Worm (Caenorhabditis elegans) whole organism, young adult: ENCODE data around the gene gldi-8.

Experiments used
- C17E4.6 ChIP-seq: fragments of 200-800 bp; sonication (Bioruptor generic); IDR thresholded peaks from 2 replicates; pipeline ENCODE4 v1.3.6; 2022; ENCODE audit warnings: missing genetic modification reagents, missing genetic modification characterization, missing compliant biosample characterization
- D2030.7 ChIP-seq: fragments of 200-800 bp; sonication (Bioruptor generic); IDR thresholded peaks from 2 replicates; pipeline ENCODE4 v1.3.6; 2022; ENCODE audit warnings: missing genetic modification reagents, missing genetic modification characterization, missing compliant biosample characterization
- F33H1.4 ChIP-seq: fragments of 200-800 bp; sonication (Bioruptor generic); IDR thresholded peaks from 2 replicates; pipeline ENCODE4 v1.3.6; 2022; ENCODE audit warnings: missing genetic modification reagents, missing genetic modification characterization, missing compliant biosample characterization
- K11D2.4 ChIP-seq: fragments of 200-800 bp; sonication (Bioruptor generic); IDR thresholded peaks from 2 replicates; pipeline ENCODE4 v1.3.6; 2022; ENCODE audit warnings: missing genetic modification reagents, missing genetic modification characterization, missing compliant biosample characterization
- Y53G8AR.9 ChIP-seq: fragments of 200-800 bp; sonication (Bioruptor generic); conservative IDR thresholded peaks from 2 replicates; pipeline ENCODE4 v1.3.6; 2022; ENCODE audit warnings: missing genetic modification reagents, missing genetic modification characterization, missing compliant biosample characterization
- Y79H2A.3 ChIP-seq: fragments of 200-800 bp; sonication (Bioruptor generic); conservative IDR thresholded peaks from 2 replicates; pipeline ENCODE4 v1.3.6; 2022; ENCODE audit warnings: missing genetic modification reagents, missing genetic modification characterization, missing compliant biosample characterization
- ZK185.1 ChIP-seq: sonication (generic microtip); optimal IDR thresholded peaks from 2 replicates; lab custom pipeline; 2016; ENCODE audit warnings: mild to moderate bottlenecking, missing genetic modification characterization, missing compliant biosample characterization; ENCODE audit not compliant: poor library complexity, severe bottlenecking
- attf-5 ChIP-seq: fragments of 200-800 bp; sonication (Bioruptor generic); optimal IDR thresholded peaks from 2 replicates; lab custom pipeline; 2018; ENCODE audit warnings: mild to moderate bottlenecking, missing genetic modification characterization, missing compliant biosample characterization
- ceh-27 ChIP-seq: fragments of 200-800 bp; sonication (Bioruptor generic); optimal IDR thresholded peaks from 2 replicates; lab custom pipeline; 2018; ENCODE audit warnings: mild to moderate bottlenecking, missing genetic modification characterization, moderate library complexity, missing compliant biosample characterization
- ceh-40 ChIP-seq: fragments of 200-800 bp; sonication (Bioruptor generic); IDR thresholded peaks from 2 replicates; pipeline ENCODE4 v1.3.6; 2022; ENCODE audit warnings: missing genetic modification characterization, missing compliant biosample characterization
- ceh-58 ChIP-seq: fragments of 200-800 bp; sonication (Bioruptor generic); IDR thresholded peaks from 2 replicates; pipeline ENCODE4 v1.3.6; 2022; ENCODE audit warnings: missing genetic modification characterization, missing compliant biosample characterization
- ceh-91 ChIP-seq: fragments of 200-800 bp; sonication (Bioruptor generic); IDR thresholded peaks from 2 replicates; pipeline ENCODE4 v1.3.6; 2022; ENCODE audit warnings: missing genetic modification reagents, missing genetic modification characterization, missing compliant biosample characterization
- chd-7 ChIP-seq: sonication (generic microtip); optimal IDR thresholded peaks from 2 replicates; lab custom pipeline; 2016; ENCODE audit warnings: mild to moderate bottlenecking, missing genetic modification characterization, moderate library complexity, missing compliant biosample characterization
- dpl-1 ChIP-seq: fragments of 150-350 bp; optimal IDR thresholded peaks from 2 replicates; lab custom pipeline; 2014; ENCODE audit warnings: missing biosample characterization, missing genetic modification reagents, missing genetic modification characterization
- efl-1 ChIP-seq: fragments of 150-350 bp; optimal IDR thresholded peaks from 2 replicates; lab custom pipeline; 2014; ENCODE audit warnings: missing biosample characterization, missing genetic modification reagents, missing genetic modification characterization
- egrh-3 ChIP-seq: fragments of 200-800 bp; sonication (Bioruptor generic); IDR thresholded peaks from 2 replicates; pipeline ENCODE4 v1.3.6; 2022; ENCODE audit warnings: missing genetic modification reagents, missing genetic modification characterization, missing compliant biosample characterization
- ekl-4 ChIP-seq: fragments of 200-800 bp; sonication (Bioruptor generic); IDR thresholded peaks from 2 replicates; pipeline ENCODE4 v1.3.6; 2022; ENCODE audit warnings: missing genetic modification reagents, missing genetic modification characterization, missing compliant biosample characterization
- ets-4 ChIP-seq: fragments of 200-800 bp; sonication (Bioruptor generic); optimal IDR thresholded peaks from 2 replicates; lab custom pipeline; 2018; ENCODE audit warnings: mild to moderate bottlenecking, missing genetic modification characterization, missing compliant biosample characterization
- hmg-20 ChIP-seq: fragments of 200-800 bp; sonication (Bioruptor generic); IDR thresholded peaks from 2 replicates; pipeline ENCODE4 v1.3.6; 2022; ENCODE audit warnings: missing genetic modification reagents, missing genetic modification characterization, missing compliant biosample characterization
- lin-35 ChIP-seq, 3 experiments: fragments of 150-350 bp in 2 of 3; sonication (generic microtip) in 1 of 3; optimal IDR thresholded peaks; 2 replicates each; lab custom pipeline; 2014 to 2018; ENCODE audit warnings: missing biosample characterization in 3 of 3, missing genetic modification characterization in 3 of 3, missing genetic modification reagents in 3 of 3
- lin-54 ChIP-seq: fragments of 200-800 bp; sonication (Bioruptor generic); optimal IDR thresholded peaks from 2 replicates; lab custom pipeline; 2018; ENCODE audit warnings: mild to moderate bottlenecking, missing genetic modification characterization, missing compliant biosample characterization
- lsl-1 ChIP-seq: fragments of 200-800 bp; sonication (Bioruptor generic); optimal IDR thresholded peaks from 2 replicates; lab custom pipeline; 2018; ENCODE audit warnings: mild to moderate bottlenecking, missing genetic modification characterization, moderate library complexity, missing compliant biosample characterization
- madf-10 ChIP-seq: sonication (generic microtip); optimal IDR thresholded peaks from 2 replicates; lab custom pipeline; 2016; ENCODE audit warnings: mild to moderate bottlenecking, missing genetic modification characterization, missing compliant biosample characterization
- madf-3 ChIP-seq: fragments of 200-800 bp; sonication (Bioruptor generic); IDR thresholded peaks from 2 replicates; pipeline ENCODE4 v1.3.6; 2022; ENCODE audit warnings: missing genetic modification reagents, missing genetic modification characterization, missing compliant biosample characterization
- madf-6 ChIP-seq: fragments of 200-800 bp; sonication (Bioruptor generic); IDR thresholded peaks from 2 replicates; pipeline ENCODE4 v1.3.6; 2022; ENCODE audit warnings: missing genetic modification reagents, missing genetic modification characterization, missing compliant biosample characterization
- madf-8 ChIP-seq: fragments of 200-800 bp; sonication (Bioruptor generic); conservative IDR thresholded peaks from 2 replicates; pipeline ENCODE4 v1.3.6; 2022; ENCODE audit warnings: missing genetic modification reagents, missing genetic modification characterization, missing compliant biosample characterization
- mcd-1 ChIP-seq: fragments of 200-800 bp; sonication (Bioruptor generic); IDR thresholded peaks from 2 replicates; pipeline ENCODE4 v1.3.6; 2022; ENCODE audit warnings: missing genetic modification reagents, missing genetic modification characterization, missing compliant biosample characterization
- nfyb-1 ChIP-seq: fragments of 200-800 bp; sonication (Bioruptor generic); IDR thresholded peaks from 2 replicates; pipeline ENCODE4 v1.3.6; 2022; ENCODE audit warnings: missing genetic modification reagents, missing genetic modification characterization, missing compliant biosample characterization
- nhr-179 ChIP-seq: sonication (generic microtip); optimal IDR thresholded peaks from 2 replicates; lab custom pipeline; 2016; ENCODE audit warnings: mild to moderate bottlenecking, missing genetic modification characterization, missing compliant biosample characterization
- nhr-80 ChIP-seq: sonication (generic microtip); optimal IDR thresholded peaks from 2 replicates; lab custom pipeline; 2016; ENCODE audit warnings: missing genetic modification characterization, missing compliant biosample characterization
- nhr-90 ChIP-seq: sonication (generic microtip); optimal IDR thresholded peaks from 2 replicates; lab custom pipeline; 2016; ENCODE audit warnings: missing genotype, mild to moderate bottlenecking, missing genetic modification characterization, missing compliant biosample characterization
- pbrm-1 ChIP-seq: fragments of 200-800 bp; sonication (Bioruptor generic); IDR thresholded peaks from 2 replicates; pipeline ENCODE4 v1.3.6; 2022; ENCODE audit warnings: missing genetic modification reagents, missing genetic modification characterization, missing compliant biosample characterization
- pha-4 ChIP-seq: fragments of 150-350 bp; sonication (generic microtip); optimal IDR thresholded peaks from 2 replicates; lab custom pipeline; 2014; ENCODE audit warnings: missing biosample characterization, missing genetic modification reagents, missing genetic modification characterization
- sea-2 ChIP-seq: fragments of 200-800 bp; sonication (Bioruptor generic); IDR thresholded peaks from 2 replicates; pipeline ENCODE4 v1.3.6; 2022; ENCODE audit warnings: missing genetic modification characterization, missing compliant biosample characterization
- snpc-1.1 ChIP-seq: sonication (generic microtip); optimal IDR thresholded peaks from 2 replicates; lab custom pipeline; 2017; ENCODE audit warnings: missing genetic modification characterization, mild to moderate bottlenecking, missing compliant biosample characterization, antibody characterized with exemption, moderate library complexity, missing genotype, missing genetic modification reagents; ENCODE audit not compliant: insufficient read depth
- snpc-1.3 ChIP-seq: sonication (generic microtip); optimal IDR thresholded peaks from 2 replicates; lab custom pipeline; 2017; ENCODE audit warnings: missing genetic modification characterization, mild to moderate bottlenecking, missing compliant biosample characterization, antibody characterized with exemption, moderate library complexity, missing genotype, missing genetic modification reagents; ENCODE audit not compliant: insufficient read depth
- snpc-3.4 ChIP-seq: sonication (generic microtip); optimal IDR thresholded peaks from 2 replicates; lab custom pipeline; 2017; ENCODE audit warnings: missing genetic modification characterization, mild to moderate bottlenecking, missing compliant biosample characterization, antibody characterized with exemption, moderate library complexity, missing genotype, missing genetic modification reagents
- snpc-4 ChIP-seq, 5 experiments: fragments of 150-350 bp in 1 of 5; sonication (generic microtip) in 4 of 5; optimal IDR thresholded peaks; 2 replicates each; lab custom pipeline; 2014 to 2018; ENCODE audit warnings: missing genetic modification characterization in 5 of 5, missing biosample characterization in 3 of 5, antibody characterized with exemption in 2 of 5, mild to moderate bottlenecking in 2 of 5, missing compliant biosample characterization in 2 of 5, missing genotype in 2 of 5, moderate library complexity in 2 of 5, missing genetic modification reagents in 1 of 5
- tlf-1 ChIP-seq: fragments of 200-800 bp; sonication (Bioruptor generic); optimal IDR thresholded peaks from 2 replicates; lab custom pipeline; 2018; ENCODE audit warnings: mild to moderate bottlenecking, missing genetic modification characterization, missing compliant biosample characterization
- xnd-1 ChIP-seq: sonication (generic microtip); optimal IDR thresholded peaks from 2 replicates; lab custom pipeline; 2016; ENCODE audit warnings: missing genotype, missing genetic modification reagents, missing genetic modification characterization, missing compliant biosample characterization

gldi-8 gene

DNA sequence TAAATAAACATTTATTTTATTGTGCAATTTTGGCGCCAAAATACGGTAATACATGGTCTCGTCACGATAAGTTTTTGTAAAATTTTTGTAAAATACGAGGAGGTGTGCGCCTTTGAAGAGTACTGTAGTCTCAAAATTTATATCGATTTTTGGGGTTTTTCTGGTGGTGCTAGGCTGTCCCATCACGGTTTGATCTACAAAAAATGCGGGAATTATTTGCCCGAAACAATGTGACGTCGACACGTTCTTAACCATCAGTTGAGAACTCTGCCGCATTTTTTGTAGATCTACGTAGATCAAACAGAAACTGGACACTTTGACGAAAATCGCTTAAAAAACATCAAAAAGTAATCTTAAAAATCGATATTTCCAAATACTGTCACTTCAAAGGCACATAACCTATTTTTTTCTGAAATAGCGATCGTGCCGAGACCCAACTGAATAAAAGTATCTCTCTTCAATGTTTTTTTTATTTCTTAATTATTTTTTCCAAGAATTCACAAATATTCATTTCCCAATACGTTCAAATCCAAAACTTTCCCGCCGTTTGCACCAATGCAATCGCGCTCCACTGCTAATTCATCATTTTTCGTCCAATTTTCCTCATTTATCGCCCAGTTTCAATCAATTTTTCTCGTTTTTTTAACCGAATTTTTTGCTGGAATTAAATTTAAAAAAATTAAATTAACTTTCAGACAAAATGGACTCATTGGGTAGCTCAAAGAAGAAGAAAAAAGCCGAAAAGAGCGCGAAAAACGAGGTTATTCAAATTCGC, 26.5 kb upstream of the gldi-8 start, which contains the start of gene pqn-80:
pqn-80 (plus strand) TSS at position 694 of the 775 bp plus-strand sequence.
- TF ChIP-seq ekl-4 (GFP tag; lab: Robert Waterston, UW) = no peak
- no peak for TF ChIP-seq nfyb-1 (GFP tag; lab: Robert Waterston, UW)
- TF ChIP-seq snpc-1.3 (tag; lab: Kevin White, UChicago) = no peak
- TF ChIP-seq dpl-1 (GFP tag; lab: Kevin White, UChicago) = peak; percentile 68
- TF ChIP-seq D2030.7 (GFP tag; lab: Robert Waterston, UW) = 0 out of 2 replicates have a peak, but pooled peaks have one; percentile 13
- TF ChIP-seq ceh-58 (GFP tag; lab: Robert Waterston, UW) = no peak
- TF ChIP-seq attf-5 = no peak
- TF ChIP-seq K11D2.4 = no peak
- peak; percentile 74 for TF ChIP-seq lin-54 (GFP tag; lab: Kevin White, UChicago)
- TF ChIP-seq chd-7 (tag; lab: Kevin White, UChicago) = no peak
- no peak for TF ChIP-seq ets-4
- TF ChIP-seq snpc-1.1 = no peak
- TF ChIP-seq mcd-1 (GFP tag; lab: Robert Waterston, UW) = peak; percentile 94
- no peak for TF ChIP-seq ZK185.1 (tag; lab: Kevin White, UChicago)
- no peak for TF ChIP-seq tlf-1 (GFP tag; lab: Kevin White, UChicago)
- TF ChIP-seq sea-2 (GFP tag; lab: Robert Waterston, UW) = no peak
- TF ChIP-seq ceh-91 (GFP tag; lab: Robert Waterston, UW) = no peak
- TF ChIP-seq nhr-179 (tag; lab: Kevin White, UChicago) = no peak
- no peak for TF ChIP-seq ceh-27 (GFP tag; lab: Kevin White, UChicago)
- TF ChIP-seq lsl-1 = peak; percentile 49
- TF ChIP-seq ceh-40 (GFP tag; lab: Robert Waterston, UW) = no peak
- TF ChIP-seq Y53G8AR.9 (GFP tag; lab: Robert Waterston, UW) = 0 out of 2 replicates have a peak, but pooled peaks have one; percentile 42
- no peak for TF ChIP-seq nhr-80
- TF ChIP-seq snpc-3.4 (tag; lab: Kevin White, UChicago) = no peak
- no peak for TF ChIP-seq egrh-3 (GFP tag; lab: Robert Waterston, UW)
- peak; percentile 37 for TF ChIP-seq xnd-1 (tag; lab: Kevin White, UChicago)
- TF ChIP-seq nhr-90 (tag; lab: Kevin White, UChicago) = no peak
- TF ChIP-seq hmg-20 (GFP tag; lab: Robert Waterston, UW) = no peak
- TF ChIP-seq F33H1.4 (GFP tag; lab: Robert Waterston, UW) = 0 out of 2 replicates have a peak, but pooled peaks have one; percentile 17
- 0 out of 2 replicates have a peak, but pooled peaks have one; percentile 35 for TF ChIP-seq madf-3 (GFP tag; lab: Robert Waterston, UW)
- TF ChIP-seq lin-35 (GFP tag; optimal IDR thresholded peaks at IDR 0.05; lab: Kevin White, UChicago) = peak in 1 of 3 experiments; percentile 86
- peak; percentile 68 for TF ChIP-seq efl-1 (GFP tag; lab: Kevin White, UChicago)
- TF ChIP-seq pbrm-1 (GFP tag; lab: Robert Waterston, UW) = 0 out of 2 replicates have a peak, but pooled peaks have one; percentile 22
- no peak for TF ChIP-seq snpc-4 (GFP tag; optimal IDR thresholded peaks at IDR 0.05; lab: Kevin White, UChicago)
- no peak for TF ChIP-seq snpc-4 (tag; optimal IDR thresholded peaks at IDR 0.05; lab: Kevin White, UChicago)
- no peak for TF ChIP-seq C17E4.6
- no peak for TF ChIP-seq pha-4 (tag; lab: Kevin White, UChicago)
- TF ChIP-seq Y79H2A.3 (GFP tag; lab: Robert Waterston, UW) = no peak
- TF ChIP-seq madf-6 (GFP tag; lab: Robert Waterston, UW) = peak; percentile 53
- TF ChIP-seq madf-10 (tag; lab: Kevin White, UChicago) = no peak
- TF ChIP-seq madf-8 = peak; percentile 60
